Worm (Caenorhabditis elegans) whole organism, mixed stage, embryonic: ENCODE data around the gene fbxc-53.

Experiments used
- blmp-1 ChIP-seq: fragments of 150-350 bp; optimal IDR thresholded peaks from 2 replicates; lab custom pipeline; 2014; ENCODE audit warnings: missing biosample characterization, missing genetic modification characterization
- drap-1 ChIP-seq: fragments of 200-800 bp; sonication (Bioruptor generic); optimal IDR thresholded peaks from 3 replicates; lab custom pipeline; 2018; ENCODE audit warnings: mild to moderate bottlenecking, missing genetic modification characterization, missing compliant biosample characterization
- lin-13 ChIP-seq: fragments of 150-350 bp; optimal IDR thresholded peaks from 2 replicates; lab custom pipeline; 2014; ENCODE audit warnings: missing biosample characterization, missing genetic modification characterization
- mep-1 ChIP-seq: fragments of 150-350 bp; optimal IDR thresholded peaks from 2 replicates; lab custom pipeline; 2017; ENCODE audit warnings: missing biosample characterization, missing genetic modification reagents, missing genetic modification characterization, inconsistent platforms
- nhr-76 ChIP-seq: sonication (generic microtip); optimal IDR thresholded peaks from 2 replicates; lab custom pipeline; 2017; ENCODE audit warnings: missing biosample characterization, missing genetic modification characterization
- sem-2 ChIP-seq: fragments of 200-800 bp; sonication (Bioruptor generic); optimal IDR thresholded peaks from 2 replicates; lab custom pipeline; 2018; ENCODE audit warnings: mild to moderate bottlenecking, missing genetic modification characterization, missing compliant biosample characterization
- snpc-4 ChIP-seq: fragments of 150-350 bp; optimal IDR thresholded peaks from 2 replicates; lab custom pipeline; 2014; ENCODE audit warnings: missing biosample characterization, missing genetic modification characterization
- ztf-11 ChIP-seq: fragments of 150-350 bp; optimal IDR thresholded peaks from 2 replicates; lab custom pipeline; 2014; ENCODE audit warnings: missing biosample characterization, missing genetic modification characterization

ce11 chrII:3711047-3711446 is at the start of gene fbxc-53:
- TF ChIP-seq snpc-4 (tag; lab: Kevin White, UChicago) = no peak
- no peak for TF ChIP-seq mep-1 (tag; lab: Kevin White, UChicago)
- TF ChIP-seq sem-2 (GFP tag; lab: Kevin White, UChicago) = no peak
- no peak for TF ChIP-seq ztf-11 (tag; lab: Kevin White, UChicago)
- TF ChIP-seq nhr-76 (tag; lab: Kevin White, UChicago) = no peak
- TF ChIP-seq lin-13 (tag; lab: Kevin White, UChicago) = no peak
- no peak for TF ChIP-seq drap-1 (GFP tag; lab: Kevin White, UChicago)
- no peak for TF ChIP-seq blmp-1 (tag; lab: Kevin White, UChicago)
